Worm (Caenorhabditis elegans): ENCODE results near the gene lit-1.

DNA sequence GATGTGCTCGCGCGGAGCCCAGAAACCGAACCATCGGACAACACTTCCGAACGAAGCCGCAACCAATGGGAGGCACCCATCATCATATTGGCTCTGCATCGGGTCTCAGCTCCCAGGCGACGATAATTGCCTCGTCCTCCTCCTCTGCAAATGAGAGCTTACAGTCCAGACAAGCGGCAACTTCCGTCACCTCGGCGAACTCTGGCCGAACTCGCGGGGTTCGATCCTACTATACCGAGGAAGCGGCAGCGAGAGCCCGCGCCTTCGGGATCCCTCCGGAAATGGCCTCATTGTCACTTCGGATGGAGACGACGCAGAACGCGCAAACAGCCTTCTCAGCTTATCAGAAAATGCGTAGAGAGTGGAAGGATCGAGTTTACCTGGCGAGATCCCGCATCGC is 46.8 kb upstream of the lit-1 start:
- TF ChIP-seq ets-4 (tag; optimal IDR thresholded peaks at IDR 0.05) (no peak), pros-1 (tag; optimal IDR thresholded peaks at IDR 0.05) (no peak), ref-2 (tag; optimal IDR thresholded peaks at IDR 0.05) (peak; percentile 5), unc-55 (GFP tag; optimal IDR thresholded peaks at IDR 0.05) (no peak), fkh-10 (GFP tag; optimal IDR thresholded peaks at IDR 0.05) (no peak), rnt-1 (tag; optimal IDR thresholded peaks at IDR 0.05) (no peak)
